Fruit fly (Drosophila melanogaster) whole organism, embryonic: Measurements from ENCODE around the gene PIG-C.

ENCODE experiments used
- Kr ChIP-seq: fragments of 200-800 bp; sonication (Bioruptor generic); optimal IDR thresholded peaks from 2 replicates; lab custom pipeline; 2017; ENCODE audit warnings: missing biosample characterization, mild to moderate bottlenecking, missing genetic modification characterization
- Trl ChIP-seq, 3 experiments: fragments of >200 bp in 2 of 3; fragments of 200-800 bp in 1 of 3; sonication (Bioruptor generic) in 1 of 3; optimal IDR thresholded peaks; 2 replicates in 1 of 3; 3 replicates in 2 of 3; lab custom pipeline; 2016 to 2017; ENCODE audit warnings: missing biosample characterization in 1 of 3, missing genetic modification characterization in 1 of 3
- her ChIP-seq: fragments of 200-800 bp; sonication (Bioruptor generic); optimal IDR thresholded peaks from 2 replicates; lab custom pipeline; 2016; ENCODE audit warnings: missing biosample characterization, missing genetic modification characterization

- TF ChIP-seq her (GFP tag; lab: Kevin White, UChicago) (no peak), Kr (no peak), Trl (optimal IDR thresholded peaks at IDR 0.05; lab: Kevin White, UChicago) (no peak), Trl (GFP tag; optimal IDR thresholded peaks at IDR 0.05; lab: Kevin White, UChicago) (no peak)
Observed at dm6 chr3L:3268161-3268560, 50.9 kb downstream of the PIG-C start, which contains the start of gene CG34265.
